Worm (Caenorhabditis elegans) whole organism, L4 larva: Measurements from ENCODE around the gene C08F1.8.
A peak's percentile ranks its signal among the peaks of the same experiment; 100 is the strongest.
"Not testable (repeated sequence)": the region's sequence is repeated elsewhere in the genome, so short reads cannot be mapped to it uniquely, and the experiment has no call there.

ENCODE experiments used
- D1046.2 ChIP-seq: fragments of 200-800 bp; sonication (Bioruptor generic); IDR thresholded peaks from 2 replicates; pipeline ENCODE4 v1.3.6; 2022; ENCODE audit warnings: missing genetic modification characterization, missing compliant biosample characterization
- F37D6.2 ChIP-seq: sonication (generic microtip); optimal IDR thresholded peaks from 2 replicates; lab custom pipeline; 2016; ENCODE audit warnings: mild to moderate bottlenecking, missing genetic modification characterization, missing compliant biosample characterization
- F49E8.2 ChIP-seq: sonication (generic microtip); optimal IDR thresholded peaks from 2 replicates; lab custom pipeline; 2016; ENCODE audit warnings: missing compliant biosample characterization, mild to moderate bottlenecking, missing genetic modification characterization, borderline replicate concordance
- T26A8.4 ChIP-seq: fragments of 200-800 bp; sonication (Bioruptor generic); IDR thresholded peaks from 2 replicates; pipeline ENCODE4 v1.3.6; 2022; ENCODE audit warnings: missing genetic modification characterization, missing compliant biosample characterization
- ZK337.2 ChIP-seq: fragments of 200-800 bp; sonication (Bioruptor generic); IDR thresholded peaks from 2 replicates; pipeline ENCODE4 v1.3.6; 2022; ENCODE audit warnings: missing genetic modification reagents, missing genetic modification characterization, missing compliant biosample characterization
- aha-1 ChIP-seq: fragments of 150-350 bp; peaks from one replicate; lab custom pipeline; 2014; ENCODE audit warnings: missing biosample characterization, missing genetic modification characterization
- ama-1 ChIP-seq: fragments of 150-350 bp; optimal IDR thresholded peaks from 2 replicates; lab custom pipeline; 2014; ENCODE audit warnings: inconsistent platforms, mixed read lengths
- daf-16 ChIP-seq, 3 experiments: sonication (generic microtip); optimal IDR thresholded peaks; 2 replicates each; lab custom pipeline; 2016 to 2017; ENCODE audit warnings: missing genetic modification characterization in 3 of 3, missing genetic modification reagents in 3 of 3, mild to moderate bottlenecking in 2 of 3, missing compliant biosample characterization in 2 of 3, missing biosample characterization in 1 of 3, moderate library complexity in 1 of 3
- dmd-6 ChIP-seq: fragments of 200-800 bp; sonication (Bioruptor generic); IDR thresholded peaks from 2 replicates; pipeline ENCODE4 v1.3.6; 2022; ENCODE audit warnings: missing genetic modification reagents, missing genetic modification characterization, missing compliant biosample characterization
- dmd-8 ChIP-seq: fragments of 200-800 bp; sonication (Bioruptor generic); IDR thresholded peaks from 2 replicates; pipeline ENCODE4 v1.3.6; 2022; ENCODE audit warnings: missing genetic modification characterization, missing compliant biosample characterization
- dmd-9 ChIP-seq: fragments of 200-800 bp; sonication (Bioruptor generic); IDR thresholded peaks from 2 replicates; pipeline ENCODE4 v1.3.6; 2022; ENCODE audit warnings: missing genetic modification reagents, missing genetic modification characterization, missing compliant biosample characterization
- duxl-1 ChIP-seq: sonication (generic microtip); optimal IDR thresholded peaks from 2 replicates; lab custom pipeline; 2016; ENCODE audit warnings: mild to moderate bottlenecking, missing genetic modification characterization, moderate library complexity, missing compliant biosample characterization; ENCODE audit not compliant: poor library complexity
- fkh-10 ChIP-seq: fragments of 150-350 bp; optimal IDR thresholded peaks from 2 replicates; lab custom pipeline; 2014; ENCODE audit warnings: missing biosample characterization, missing genetic modification reagents, missing genetic modification characterization
- gei-8 ChIP-seq: fragments of 200-800 bp; sonication (Bioruptor generic); optimal IDR thresholded peaks from 2 replicates; lab custom pipeline; 2018; ENCODE audit warnings: mild to moderate bottlenecking, missing genetic modification characterization, missing compliant biosample characterization
- hlh-11 ChIP-seq: fragments of 200-800 bp; sonication (Bioruptor generic); optimal IDR thresholded peaks from 2 replicates; lab custom pipeline; 2018; ENCODE audit warnings: mild to moderate bottlenecking, missing genetic modification characterization, missing compliant biosample characterization
- hlh-30 ChIP-seq: sonication (generic microtip); optimal IDR thresholded peaks from 2 replicates; lab custom pipeline; 2017; ENCODE audit warnings: antibody characterized with exemption, mild to moderate bottlenecking, missing genetic modification characterization, missing compliant biosample characterization; ENCODE audit not compliant: insufficient read depth
- jun-1 ChIP-seq: fragments of 150-350 bp; optimal IDR thresholded peaks from 2 replicates; lab custom pipeline; 2014; ENCODE audit warnings: missing biosample characterization, missing genetic modification reagents, missing genetic modification characterization
- lin-1 ChIP-seq: fragments of 200-800 bp; sonication (Bioruptor generic); IDR thresholded peaks from 2 replicates; pipeline ENCODE4 v1.3.6; 2022; ENCODE audit warnings: missing genetic modification reagents, missing genetic modification characterization, missing compliant biosample characterization
- lin-38 ChIP-seq: fragments of 200-800 bp; sonication (Bioruptor generic); IDR thresholded peaks from 2 replicates; pipeline ENCODE4 v1.3.6; 2022; ENCODE audit warnings: missing genetic modification reagents, missing genetic modification characterization, missing compliant biosample characterization
- madf-9 ChIP-seq: fragments of 200-800 bp; sonication (Bioruptor generic); conservative IDR thresholded peaks from 2 replicates; pipeline ENCODE4 v1.3.6; 2022; ENCODE audit warnings: missing genetic modification reagents, missing genetic modification characterization, missing compliant biosample characterization
- mdl-1 ChIP-seq, 2 experiments: fragments of 150-350 bp in 1 of 2; sonication (generic microtip) in 1 of 2; optimal IDR thresholded peaks; 2 replicates each; lab custom pipeline; 2014 to 2017; ENCODE audit warnings: missing biosample characterization in 2 of 2, missing genetic modification characterization in 2 of 2
- mdt-29 ChIP-seq: fragments of 200-800 bp; sonication (Bioruptor generic); IDR thresholded peaks from 2 replicates; pipeline ENCODE4 v1.3.6; 2022; ENCODE audit warnings: missing genetic modification reagents, missing genetic modification characterization, missing compliant biosample characterization
- mxl-2 ChIP-seq: fragments of 200-800 bp; sonication (Bioruptor generic); conservative IDR thresholded peaks from 2 replicates; pipeline ENCODE4 v1.3.6; 2022; ENCODE audit warnings: missing genetic modification reagents, missing genetic modification characterization, missing compliant biosample characterization
- mxl-3 ChIP-seq: fragments of 200-800 bp; sonication (Bioruptor generic); optimal IDR thresholded peaks from 2 replicates; lab custom pipeline; 2018; ENCODE audit warnings: mild to moderate bottlenecking, missing genetic modification characterization, missing compliant biosample characterization
- nhr-237 ChIP-seq: sonication (generic microtip); optimal IDR thresholded peaks from 2 replicates; lab custom pipeline; 2017; ENCODE audit warnings: missing biosample characterization, missing genetic modification characterization
- nhr-25 ChIP-seq: sonication (generic microtip); optimal IDR thresholded peaks from 2 replicates; lab custom pipeline; 2017; ENCODE audit warnings: missing genetic modification characterization, mild to moderate bottlenecking, missing compliant biosample characterization, antibody characterized with exemption, moderate library complexity, borderline replicate concordance; ENCODE audit not compliant: insufficient read depth
- nhr-28 ChIP-seq: fragments of 150-350 bp; optimal IDR thresholded peaks from 2 replicates; lab custom pipeline; 2014; ENCODE audit warnings: missing biosample characterization, missing genetic modification characterization
- nhr-42 ChIP-seq: fragments of 200-800 bp; sonication (Bioruptor generic); IDR thresholded peaks from 2 replicates; pipeline ENCODE4 v1.3.6; 2022; ENCODE audit warnings: missing genetic modification characterization, missing compliant biosample characterization
- nhr-6 ChIP-seq: fragments of 150-350 bp; optimal IDR thresholded peaks from 2 replicates; lab custom pipeline; 2014; ENCODE audit warnings: missing biosample characterization, missing genetic modification characterization
- nhr-77 ChIP-seq: fragments of 150-350 bp; optimal IDR thresholded peaks from 2 replicates; lab custom pipeline; 2014; ENCODE audit warnings: missing biosample characterization, missing genetic modification characterization
- pha-4 ChIP-seq, 2 experiments: fragments of 150-350 bp in 1 of 2; fragments of 200-800 bp in 1 of 2; sonication (Bioruptor generic) in 1 of 2; IDR thresholded peaks in 1 of 2; optimal IDR thresholded peaks in 1 of 2; 2 replicates each; pipeline versions ENCODE4 v1.3.6 to Lab custom; 2014 to 2022; ENCODE audit warnings: missing genetic modification characterization in 2 of 2, missing genetic modification reagents in 2 of 2, missing biosample characterization in 1 of 2, missing compliant biosample characterization in 1 of 2
- php-3 ChIP-seq: fragments of 200-800 bp; sonication (Bioruptor generic); IDR thresholded peaks from 2 replicates; pipeline ENCODE4 v1.3.6; 2022; ENCODE audit warnings: missing genetic modification reagents, missing genetic modification characterization, missing compliant biosample characterization
- pqm-1 ChIP-seq: sonication (generic microtip); optimal IDR thresholded peaks from 2 replicates; lab custom pipeline; 2017; ENCODE audit warnings: missing biosample characterization, missing genetic modification characterization
- set-16 ChIP-seq: fragments of 200-800 bp; sonication (Bioruptor generic); IDR thresholded peaks from 2 replicates; pipeline ENCODE4 v1.3.6; 2022; ENCODE audit warnings: missing genetic modification reagents, missing genetic modification characterization, missing compliant biosample characterization
- snpc-1.2 ChIP-seq: fragments of 200-800 bp; sonication (Bioruptor generic); IDR thresholded peaks from 2 replicates; pipeline ENCODE4 v1.3.6; 2022; ENCODE audit warnings: missing genetic modification reagents, missing genetic modification characterization, missing compliant biosample characterization
- tra-1 ChIP-seq: fragments of 200-800 bp; sonication (Bioruptor generic); IDR thresholded peaks from 2 replicates; pipeline ENCODE4 v1.3.6; 2022; ENCODE audit warnings: missing genetic modification reagents, missing genetic modification characterization, missing compliant biosample characterization
- unc-130 ChIP-seq: sonication (generic microtip); optimal IDR thresholded peaks from 2 replicates; lab custom pipeline; 2016; ENCODE audit warnings: missing genetic modification reagents, missing genetic modification characterization, missing compliant biosample characterization
- unc-62 ChIP-seq, 3 experiments: fragments of 150-350 bp in 1 of 3; sonication (generic microtip); optimal IDR thresholded peaks in 2 of 3; peaks in 1 of 3; 1 replicate in 1 of 3; 2 replicates in 2 of 3; lab custom pipeline; 2014 to 2017; ENCODE audit warnings: missing biosample characterization in 3 of 3, missing genetic modification characterization in 3 of 3, missing genetic modification reagents in 3 of 3, missing genotype in 1 of 3
- zip-11 ChIP-seq: fragments of 200-800 bp; sonication (Bioruptor generic); IDR thresholded peaks from 2 replicates; pipeline ENCODE4 v1.3.6; 2022; ENCODE audit warnings: missing genetic modification characterization, missing compliant biosample characterization

The C08F1.8 gene

ce11 chrII:1808217-1808616 is at the start of gene C08F1.8:
TSS of gene C08F1.8 (minus strand) at chrII:1808317.
- TF ChIP-seq dmd-9 (GFP tag; lab: Robert Waterston, UW), result no peak
- TF ChIP-seq, all 104 proteins: peak for 0

- TF ChIP-seq tra-1 (GFP tag; lab: Robert Waterston, UW) (peak; percentile 99), set-16 (GFP tag; lab: Robert Waterston, UW) (0 out of 2 replicates have a peak, but pooled peaks have one; percentile 12)
These were observed 47.3 kb upstream of the C08F1.8 start for ce11 chrII:1855447-1855846.

- TF ChIP-seq nhr-6 (tag; lab: Kevin White, UChicago); tra-1 (GFP tag; lab: Robert Waterston, UW); nhr-77: not testable (repeated sequence)
These were observed 46.0 kb upstream of the C08F1.8 start, which contains the start of gene fbxb-95 for ce11 chrII:1854094-1854493. TSS of gene fbxb-95 (plus strand) at chrII:1854394.

- TF ChIP-seq ZK337.2 (GFP tag; lab: Robert Waterston, UW) (no peak), mdt-29 (no peak), pha-4 (GFP tag; IDR thresholded peaks at IDR 0.05; lab: Robert Waterston, UW) (no peak), pha-4 (tag; optimal IDR thresholded peaks at IDR 0.05; lab: Kevin White, UChicago) (no peak), fkh-10 (GFP tag; lab: Kevin White, UChicago) (no peak)
- TF ChIP-seq, all 104 proteins: peak for 0
These were observed 44.4 kb upstream of the C08F1.8 start, which contains the start of gene C52E2.2 for ce11 chrII:1852503-1852902. TSS of gene C52E2.2 (plus strand) at chrII:1852803.

- no peak for TF ChIP-seq lin-38 (GFP tag; lab: Robert Waterston, UW)
- no peak for TF ChIP-seq T26A8.4 (GFP tag; lab: Robert Waterston, UW)
- TF ChIP-seq mxl-3 (GFP tag; lab: Kevin White, UChicago), result peak; percentile 47
- TF ChIP-seq aha-1 (tag; lab: Kevin White, UChicago), result peak; percentile 38
- peak in 1 of 2 experiments; percentile 43 for TF ChIP-seq mdl-1 (tag; optimal IDR thresholded peaks at IDR 0.05; lab: Kevin White, UChicago)
- TF ChIP-seq mxl-2, result no peak
- TF ChIP-seq hlh-11, result peak; percentile 92
- no peak for TF ChIP-seq zip-11
- no peak for TF ChIP-seq F37D6.2 (tag; lab: Kevin White, UChicago)
- peak; percentile 34 for TF ChIP-seq jun-1
- no peak for TF ChIP-seq nhr-237 (tag; lab: Kevin White, UChicago)
- peak; percentile 96 for TF ChIP-seq nhr-28 (tag; lab: Kevin White, UChicago)
- no peak for TF ChIP-seq nhr-25
- no peak for TF ChIP-seq madf-9 (GFP tag; lab: Robert Waterston, UW)
- TF ChIP-seq php-3, result peak; percentile 90
- TF ChIP-seq unc-130 (GFP tag; lab: Kevin White, UChicago), result no peak
- no peak for TF ChIP-seq unc-62 (GFP tag; optimal IDR thresholded peaks at IDR 0.05 in 1 of 2; lab: Kevin White, UChicago)
- TF ChIP-seq unc-62 (tag; optimal IDR thresholded peaks at IDR 0.05; lab: Kevin White, UChicago), result no peak
- no peak for TF ChIP-seq ama-1 (lab: Kevin White, UChicago)
- TF ChIP-seq nhr-42 (GFP tag; lab: Robert Waterston, UW), result peak; percentile 52; the same call in 1 of the 2 replicates
- peak; percentile 97 for TF ChIP-seq lin-1 (GFP tag; lab: Robert Waterston, UW)
- TF ChIP-seq pqm-1 (tag; lab: Kevin White, UChicago), result peak; percentile 99
- peak; percentile 57 for TF ChIP-seq nhr-6 (tag; lab: Kevin White, UChicago)
- no peak for TF ChIP-seq daf-16 (GFP tag; optimal IDR thresholded peaks at IDR 0.05; lab: Kevin White, UChicago)
- peak; percentile 85 for TF ChIP-seq daf-16 (tag; optimal IDR thresholded peaks at IDR 0.05; lab: Kevin White, UChicago)
- TF ChIP-seq gei-8 (GFP tag; lab: Kevin White, UChicago), result no peak
- TF ChIP-seq dmd-6 (GFP tag; lab: Robert Waterston, UW), result peak; percentile 99
- no peak for TF ChIP-seq D1046.2 (GFP tag; lab: Robert Waterston, UW)
- peak; percentile 97 for TF ChIP-seq tra-1 (GFP tag; lab: Robert Waterston, UW)
- peak; percentile 94 for TF ChIP-seq nhr-77
- no peak for TF ChIP-seq dmd-8 (GFP tag; lab: Robert Waterston, UW)
- TF ChIP-seq snpc-1.2 (GFP tag; lab: Robert Waterston, UW), result no peak
- peak; percentile 87 for TF ChIP-seq duxl-1
- no peak for TF ChIP-seq F49E8.2 (tag; lab: Kevin White, UChicago)
- TF ChIP-seq hlh-30 (tag; lab: Kevin White, UChicago), result peak; percentile 2
- TF ChIP-seq, all 104 proteins: peak for 17
These were observed 43.6 kb upstream of the C08F1.8 start for ce11 chrII:1851716-1852115.
